Worm (Caenorhabditis elegans) whole organism, late embryonic: ENCODE data around the gene B0035.13.

Experiments
- K09A11.1 ChIP-seq: sonication (generic microtip); optimal IDR thresholded peaks from 2 replicates; lab custom pipeline; 2017; ENCODE audit warnings: antibody characterized with exemption, mild to moderate bottlenecking, missing genetic modification characterization, missing compliant biosample characterization; ENCODE audit not compliant: insufficient read depth
- ama-1 ChIP-seq: fragments of 150-350 bp; optimal IDR thresholded peaks from 2 replicates; lab custom pipeline; 2014
- ceh-48 ChIP-seq: sonication (generic microtip); optimal IDR thresholded peaks from 2 replicates; lab custom pipeline; 2016; ENCODE audit warnings: missing genetic modification characterization, inconsistent platforms, missing compliant biosample characterization
- ceh-9 ChIP-seq: sonication (generic microtip); optimal IDR thresholded peaks from 2 replicates; lab custom pipeline; 2016; ENCODE audit warnings: mild to moderate bottlenecking, missing genetic modification characterization, inconsistent platforms, missing compliant biosample characterization
- dmd-4 ChIP-seq: sonication (generic microtip); optimal IDR thresholded peaks from 2 replicates; lab custom pipeline; 2016; ENCODE audit warnings: borderline replicate concordance, missing genetic modification characterization, missing compliant biosample characterization
- dve-1 ChIP-seq: sonication (generic microtip); optimal IDR thresholded peaks from 2 replicates; lab custom pipeline; 2017; ENCODE audit warnings: antibody characterized with exemption, mild to moderate bottlenecking, missing genetic modification characterization, missing compliant biosample characterization
- fkh-10 ChIP-seq: fragments of 150-350 bp; optimal IDR thresholded peaks from 2 replicates; lab custom pipeline; 2014; ENCODE audit warnings: missing biosample characterization, missing genetic modification reagents, missing genetic modification characterization
- hlh-13 ChIP-seq: fragments of 200-800 bp; sonication (Bioruptor generic); optimal IDR thresholded peaks from 2 replicates; lab custom pipeline; 2018; ENCODE audit warnings: mild to moderate bottlenecking, missing genetic modification characterization, missing compliant biosample characterization
- nhr-232 ChIP-seq: sonication (generic microtip); optimal IDR thresholded peaks from 2 replicates; lab custom pipeline; 2016; ENCODE audit warnings: missing genetic modification characterization, missing compliant biosample characterization
- odd-2 ChIP-seq: sonication (generic microtip); optimal IDR thresholded peaks from 2 replicates; lab custom pipeline; 2017; ENCODE audit warnings: antibody characterized with exemption, mild to moderate bottlenecking, missing genetic modification characterization, missing compliant biosample characterization
- pha-2 ChIP-seq: sonication (generic microtip); optimal IDR thresholded peaks from 2 replicates; lab custom pipeline; 2017; ENCODE audit warnings: mild to moderate bottlenecking, missing genetic modification characterization, missing compliant biosample characterization
- pha-4 ChIP-seq: fragments of 150-350 bp; optimal IDR thresholded peaks from 2 replicates; lab custom pipeline; 2018; ENCODE audit warnings: missing biosample characterization, missing genetic modification reagents, missing genetic modification characterization
- tbx-7 ChIP-seq: sonication (generic microtip); optimal IDR thresholded peaks from 2 replicates; lab custom pipeline; 2016; ENCODE audit warnings: missing genotype, missing genetic modification characterization, missing compliant biosample characterization
- unc-42 ChIP-seq: sonication (generic microtip); optimal IDR thresholded peaks from 2 replicates; lab custom pipeline; 2016; ENCODE audit warnings: missing genotype, missing genetic modification characterization, missing compliant biosample characterization

- TF ChIP-seq pha-2 (tag; lab: Kevin White, UChicago) (no peak), dmd-4 (tag; lab: Kevin White, UChicago) (no peak), fkh-10 (GFP tag; lab: Kevin White, UChicago) (no peak), ceh-9 (tag; lab: Kevin White, UChicago) (no peak), unc-42 (tag; lab: Kevin White, UChicago) (no peak), hlh-13 (no peak), pha-4 (tag; lab: Kevin White, UChicago) (no peak), tbx-7 (no peak), ama-1 (lab: Kevin White, UChicago) (no peak), odd-2 (tag; lab: Kevin White, UChicago) (no peak), dve-1 (tag; lab: Kevin White, UChicago) (no peak), nhr-232 (tag; lab: Kevin White, UChicago) (no peak), ceh-48 (tag; lab: Kevin White, UChicago) (no peak), K09A11.1 (tag; lab: Kevin White, UChicago) (no peak)
These were observed 14.0 kb upstream of the B0035.13 start, which contains the start of gene edg-1 for ce11 chrIV:11320500-11320899.
